Worm (Caenorhabditis elegans): Measurements from ENCODE around the gene abi-1.

Gene abi-1

ce11 chrIII:5692690-5693089 is at the start of gene abi-1, which contains the start of gene arle-14:
Gene abi-1 (minus strand): TSS chrIII:5692740.
Gene arle-14 (plus strand): TSS chrIII:5692906.
- TF ChIP-seq lsy-12 (tag; optimal IDR thresholded peaks at IDR 0.05) (no peak), nhr-77 (tag; optimal IDR thresholded peaks at IDR 0.05) (no peak), hmg-11 (tag; optimal IDR thresholded peaks at IDR 0.05) (peak; percentile 17), pha-4 (tag; optimal IDR thresholded peaks at IDR 0.05) (peak; percentile 39), R02D3.7 (tag; optimal IDR thresholded peaks at IDR 0.05) (peak; percentile 15), nhr-25 (tag; optimal IDR thresholded peaks at IDR 0.05) (no peak), nfya-1 (tag; optimal IDR thresholded peaks at IDR 0.05; ENCODE audit: insufficient read depth) (peak; percentile 35)

ce11 chrIII:5740666-5741065 is 48.1 kb upstream of the abi-1 start, which contains the start of gene B0244.16:
Gene B0244.16 (plus strand): TSS chrIII:5740966.
- TF ChIP-seq zag-1 (tag; optimal IDR thresholded peaks at IDR 0.05) (no peak), ceh-16 (tag; optimal IDR thresholded peaks at IDR 0.05) (no peak), tbx-2 (tag; optimal IDR thresholded peaks at IDR 0.05) (no peak), daf-12 (tag; optimal IDR thresholded peaks at IDR 0.05) (no peak), nhr-76 (tag; optimal IDR thresholded peaks at IDR 0.05) (no peak), eor-1 (tag; optimal IDR thresholded peaks at IDR 0.05) (no peak), ceh-82 (tag; optimal IDR thresholded peaks at IDR 0.05) (no peak), fos-1 (tag; optimal IDR thresholded peaks at IDR 0.05) (no peak), egl-5 (tag; optimal IDR thresholded peaks at IDR 0.05) (no peak), mdl-1 (tag; optimal IDR thresholded peaks at IDR 0.05) (no peak), nhr-237 (tag; optimal IDR thresholded peaks at IDR 0.05) (no peak), pqm-1 (tag; optimal IDR thresholded peaks at IDR 0.05) (no peak), nfya-1 (tag; optimal IDR thresholded peaks at IDR 0.05; ENCODE audit: insufficient read depth) (no peak), skn-1 (tag; optimal IDR thresholded peaks at IDR 0.05) (no peak), nhr-77 (tag; optimal IDR thresholded peaks at IDR 0.05) (no peak), sea-2 (GFP tag; optimal IDR thresholded peaks at IDR 0.05) (no peak), aly-2 (tag; optimal IDR thresholded peaks at IDR 0.05) (no peak)

- TF ChIP-seq mml-1 (tag; optimal IDR thresholded peaks at IDR 0.05), result no peak
- TF ChIP-seq nhr-77 (tag; optimal IDR thresholded peaks at IDR 0.05), result no peak
- TF ChIP-seq elt-2 (tag; optimal IDR thresholded peaks at IDR 0.05), result peak; percentile 21
Observed at ce11 chrIII:5737708-5738107, 45.2 kb upstream of the abi-1 start, which contains the start of gene B0244.6. Gene B0244.6 (plus strand): TSS chrIII:5738008.

- peak; percentile 85 for TF ChIP-seq elt-2 (tag; optimal IDR thresholded peaks at IDR 0.05)
- TF ChIP-seq nhr-77 (tag; optimal IDR thresholded peaks at IDR 0.05), result no peak
- peak; percentile 79 for TF ChIP-seq pqm-1 (tag; optimal IDR thresholded peaks at IDR 0.05)
- peak; percentile 4 for TF ChIP-seq jun-1 (tag; optimal IDR thresholded peaks at IDR 0.05)
- peak; percentile 1 for TF ChIP-seq ceh-28 (tag; optimal IDR thresholded peaks at IDR 0.05)
Observed at ce11 chrIII:5734905-5735304, 42.4 kb upstream of the abi-1 start, which contains the start of gene B0244.10. Gene B0244.10 (plus strand): TSS chrIII:5735158.

ce11 chrIII:5734328-5734727 is 41.8 kb upstream of the abi-1 start:
- TF ChIP-seq jun-1 (tag; optimal IDR thresholded peaks at IDR 0.05), result no peak
- no peak for TF ChIP-seq nhr-12 (tag; optimal IDR thresholded peaks at IDR 0.05)
- TF ChIP-seq nhr-76 (tag; optimal IDR thresholded peaks at IDR 0.05), result no peak

- no peak for TF ChIP-seq unc-62 (GFP tag; optimal IDR thresholded peaks at IDR 0.05)
- no peak for TF ChIP-seq jun-1 (tag; optimal IDR thresholded peaks at IDR 0.05)
- no peak for TF ChIP-seq aly-2 (tag; optimal IDR thresholded peaks at IDR 0.05)
- no peak for TF ChIP-seq hmg-11 (tag; optimal IDR thresholded peaks at IDR 0.05)
- TF ChIP-seq elt-2 (tag; optimal IDR thresholded peaks at IDR 0.05), result peak; percentile 26
Observed at ce11 chrIII:5732925-5733324, 40.4 kb upstream of the abi-1 start, which contains the start of gene B0244.17. Gene B0244.17 (plus strand): TSS chrIII:5733225.

- TF ChIP-seq fos-1 (tag; optimal IDR thresholded peaks at IDR 0.05) (no peak), elt-2 (tag; optimal IDR thresholded peaks at IDR 0.05) (peak; percentile 55)
Observed at ce11 chrIII:5730980-5731636, 38.6 kb upstream of the abi-1 start, which contains the start of the genes B0244.9 and B0244.7. Gene B0244.9 (minus strand): TSS chrIII:5731030. Gene B0244.7 (plus strand): TSS chrIII:5731501.

All from whole organism, L3 larva.